Worm (Caenorhabditis elegans) whole organism, L2 larva: Measurements from ENCODE around the gene Y38E10A.14.

Experiments used
- ama-1 ChIP-seq: fragments of 150-350 bp; optimal IDR thresholded peaks from 2 replicates; lab custom pipeline; 2018; ENCODE audit warnings: inconsistent platforms
- lin-39 ChIP-seq: fragments of 150-350 bp; optimal IDR thresholded peaks from 2 replicates; lab custom pipeline; 2014; ENCODE audit warnings: missing biosample characterization, missing genetic modification reagents, missing genetic modification characterization
- mab-5 ChIP-seq: fragments of 150-350 bp; optimal IDR thresholded peaks from 2 replicates; lab custom pipeline; 2014; ENCODE audit warnings: missing biosample characterization, missing genetic modification characterization
- nhr-10 ChIP-seq: sonication (generic microtip); optimal IDR thresholded peaks from 2 replicates; lab custom pipeline; 2017; ENCODE audit warnings: missing biosample characterization, missing genetic modification characterization
- nhr-237 ChIP-seq: fragments of 150-350 bp; optimal IDR thresholded peaks from 2 replicates; lab custom pipeline; 2014; ENCODE audit warnings: missing biosample characterization, missing genetic modification characterization
- skn-1 ChIP-seq: sonication (generic microtip); optimal IDR thresholded peaks from 2 replicates; lab custom pipeline; 2017; ENCODE audit warnings: missing biosample characterization, missing genetic modification characterization
- snpc-4 ChIP-seq: fragments of 150-350 bp; optimal IDR thresholded peaks from 2 replicates; lab custom pipeline; 2014; ENCODE audit warnings: missing biosample characterization, missing genetic modification characterization
- unc-55 ChIP-seq: fragments of 150-350 bp; sonication (generic microtip); optimal IDR thresholded peaks from 3 replicates; lab custom pipeline; 2014; ENCODE audit warnings: missing biosample characterization, missing genetic modification reagents, missing genetic modification characterization
- unc-62 ChIP-seq: fragments of 150-350 bp; optimal IDR thresholded peaks from 2 replicates; lab custom pipeline; 2014; ENCODE audit warnings: missing biosample characterization, missing genetic modification reagents, missing genetic modification characterization

DNA sequence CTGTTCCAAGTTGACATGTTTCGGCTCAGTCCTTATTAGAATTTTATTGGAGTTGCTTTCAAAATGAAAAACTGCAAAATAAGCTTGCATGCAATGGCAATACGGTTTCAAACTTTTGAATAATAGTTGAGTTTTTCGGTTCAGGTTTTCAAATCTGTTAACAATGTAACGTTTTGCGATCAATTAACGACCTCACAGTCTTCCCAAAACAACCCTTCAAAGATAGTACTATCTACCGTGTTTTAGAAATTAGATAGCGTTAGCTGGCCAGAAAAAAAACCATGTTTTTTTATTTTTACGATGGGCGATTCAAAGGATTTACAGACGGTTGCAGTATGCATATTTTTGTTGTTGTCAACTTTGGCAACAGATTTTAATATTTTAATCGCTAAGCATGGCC is 6.6 kb upstream of the Y38E10A.14 start, which contains the start of gene Y38E10A.34:
- TF ChIP-seq lin-39 (tag; lab: Kevin White, UChicago) = no peak
- TF ChIP-seq unc-55 (GFP tag; lab: Kevin White, UChicago) = no peak
- TF ChIP-seq ama-1 (lab: Kevin White, UChicago) = no peak
- TF ChIP-seq snpc-4 (tag; lab: Kevin White, UChicago) = no peak
- TF ChIP-seq skn-1 = no peak
- TF ChIP-seq nhr-237 = no peak
- no peak for TF ChIP-seq nhr-10 (tag; lab: Kevin White, UChicago)
- no peak for TF ChIP-seq mab-5 (tag; lab: Kevin White, UChicago)
- TF ChIP-seq unc-62 (GFP tag; lab: Kevin White, UChicago) = no peak
